Worm (Caenorhabditis elegans) whole organism, L4 larva: ENCODE measurements around the gene mam-7.

ENCODE experiments used
- F10B5.3 ChIP-seq: sonication (generic microtip); optimal IDR thresholded peaks from 2 replicates; lab custom pipeline; 2016; ENCODE audit warnings: mild to moderate bottlenecking, missing genetic modification characterization, missing compliant biosample characterization
- T26A8.4 ChIP-seq: fragments of 200-800 bp; sonication (Bioruptor generic); IDR thresholded peaks from 2 replicates; pipeline ENCODE4 v1.3.6; 2022; ENCODE audit warnings: missing genetic modification characterization, missing compliant biosample characterization
- Y5F2A.4 ChIP-seq: fragments of 200-800 bp; sonication (Bioruptor generic); optimal IDR thresholded peaks from 2 replicates; lab custom pipeline; 2018; ENCODE audit warnings: mild to moderate bottlenecking, missing genetic modification characterization, missing compliant biosample characterization
- lsy-2 ChIP-seq, 2 experiments: fragments of 150-350 bp in 1 of 2; sonication (generic microtip) in 1 of 2; optimal IDR thresholded peaks; 2 replicates each; lab custom pipeline; 2014 to 2017; ENCODE audit warnings: missing biosample characterization in 2 of 2, missing genetic modification characterization in 2 of 2
- mes-2 ChIP-seq: sonication (generic microtip); optimal IDR thresholded peaks from 2 replicates; lab custom pipeline; 2016; ENCODE audit warnings: missing genotype, mild to moderate bottlenecking, missing genetic modification characterization, missing compliant biosample characterization; ENCODE audit not compliant: poor library complexity, severe bottlenecking
- zip-11 ChIP-seq: fragments of 200-800 bp; sonication (Bioruptor generic); IDR thresholded peaks from 2 replicates; pipeline ENCODE4 v1.3.6; 2022; ENCODE audit warnings: missing genetic modification characterization, missing compliant biosample characterization

mam-7 gene

ce11 chrIII:9946806-9947419 lies 54.0 kb downstream of the mam-7 start, which contains the start of gene K03H1.7 (continued):
- TF ChIP-seq zip-11 (GFP tag; lab: Robert Waterston, UW) (no peak), F10B5.3 (tag; lab: Kevin White, UChicago) (no peak), mes-2 (peak; percentile 23), lsy-2 (tag; optimal IDR thresholded peaks at IDR 0.05; lab: Kevin White, UChicago) (no peak), Y5F2A.4 (no peak), T26A8.4 (GFP tag; lab: Robert Waterston, UW) (no peak)
